Fruit fly (Drosophila melanogaster) ovary, adult (tissue): Measurements from ENCODE around the gene nudE.

Source experiments
- CG17801 ChIP-seq: fragments of 200-800 bp; optimal IDR thresholded peaks from 2 replicates; lab custom pipeline; 2019; ENCODE audit warnings: missing biosample characterization, mild to moderate bottlenecking, missing genetic modification characterization, moderate library complexity; ENCODE audit not compliant: partially characterized antibody

The nudE gene

dm6 chr3L:9899046-9899659 is at the start of gene nudE:
Gene nudE (plus strand): TSS chr3L:9899241.
- TF ChIP-seq CG17801 (GFP tag; lab: Kevin White, UChicago): peak; percentile 18

DNA sequence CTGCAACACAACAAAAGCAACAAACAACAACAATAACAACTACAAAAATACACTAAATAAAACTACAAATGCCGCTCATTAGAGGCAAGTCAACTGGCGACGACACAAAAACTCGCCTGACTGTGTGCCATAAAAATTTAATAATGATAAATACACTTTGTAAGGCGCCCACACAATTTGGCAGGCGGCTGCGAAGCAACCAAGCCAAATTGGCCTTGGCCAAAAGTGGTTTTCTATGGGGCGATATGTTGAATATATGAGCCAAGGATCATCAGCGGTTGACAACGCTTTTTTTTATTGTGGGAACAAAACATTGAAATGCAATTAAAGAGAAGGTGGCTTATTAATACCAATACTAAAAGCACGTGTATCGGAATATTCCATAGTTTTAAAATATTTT is 48.9 kb upstream of the nudE start:
- no peak for TF ChIP-seq CG17801 (GFP tag; lab: Kevin White, UChicago)

dm6 chr3L:9851000-9851671 is 47.9 kb upstream of the nudE start:
- TF ChIP-seq CG17801 (GFP tag; lab: Kevin White, UChicago): no peak

dm6 chr3L:9853140-9853746 is 45.8 kb upstream of the nudE start:
- no peak for TF ChIP-seq CG17801 (GFP tag; lab: Kevin White, UChicago)

DNA sequence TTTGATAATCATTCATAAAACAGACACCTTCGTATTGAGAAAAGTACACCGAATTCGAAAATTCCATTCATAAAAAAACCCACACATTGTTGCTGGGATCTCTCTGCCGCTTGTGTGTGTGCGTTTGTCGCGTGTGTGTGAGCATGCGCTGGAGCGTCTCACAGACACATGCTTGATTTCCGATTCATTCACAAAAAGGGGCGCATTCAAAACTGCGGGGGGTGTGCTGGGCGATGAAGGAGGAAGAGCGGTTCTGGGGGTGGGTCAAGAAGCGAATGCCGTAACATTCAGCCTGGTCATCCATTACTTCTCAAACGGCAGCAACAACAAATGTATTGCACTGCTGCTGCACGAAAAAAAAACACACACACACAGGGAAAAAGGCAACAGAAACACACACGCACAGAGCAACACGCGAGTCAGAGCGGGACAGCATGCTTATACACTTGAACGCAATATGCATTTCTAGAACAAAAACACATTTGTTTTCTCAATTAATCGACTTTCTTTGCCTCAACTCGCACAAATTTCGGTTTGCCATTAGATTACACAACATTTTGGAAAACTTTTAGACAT is 45.1 kb upstream of the nudE start:
- TF ChIP-seq CG17801 (GFP tag; lab: Kevin White, UChicago): no peak

- TF ChIP-seq CG17801 (GFP tag; lab: Kevin White, UChicago): peak; percentile 8
Measured at dm6 chr3L:9854583-9855519, 44.2 kb upstream of the nudE start, which contains the start of gene RasGAP1. Gene RasGAP1 (minus strand): TSS chr3L:9855285.

DNA sequence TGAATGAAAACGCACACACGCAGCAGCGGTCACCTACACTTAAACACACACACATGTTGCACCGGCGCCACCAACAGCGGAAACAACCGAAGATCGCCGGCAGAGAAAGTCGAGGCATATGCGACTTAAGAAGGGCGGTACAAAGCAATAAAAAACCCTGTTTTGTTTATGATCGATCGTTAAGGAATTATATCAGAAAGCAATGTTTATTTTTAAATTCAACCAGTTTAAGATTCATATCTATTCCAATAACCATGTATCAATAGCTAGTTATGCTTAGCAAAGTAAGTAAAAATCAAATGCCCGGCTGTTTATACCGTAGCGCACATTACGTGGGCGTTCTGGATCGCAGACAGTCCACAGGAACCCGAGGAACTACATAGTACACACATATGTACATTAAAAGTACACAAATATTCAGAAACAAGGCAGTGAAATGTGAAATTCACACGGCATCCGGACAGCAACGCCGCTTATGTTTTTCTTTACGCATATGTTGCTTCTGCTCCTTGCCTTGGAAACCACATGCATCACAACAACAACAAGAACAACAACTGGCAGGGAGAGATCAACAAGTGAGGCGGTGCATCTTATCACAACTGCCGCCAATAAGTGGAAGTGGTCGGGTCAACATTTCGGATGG is 43.1 kb upstream of the nudE start:
- peak; percentile 95 for TF ChIP-seq CG17801 (GFP tag; lab: Kevin White, UChicago)

DNA sequence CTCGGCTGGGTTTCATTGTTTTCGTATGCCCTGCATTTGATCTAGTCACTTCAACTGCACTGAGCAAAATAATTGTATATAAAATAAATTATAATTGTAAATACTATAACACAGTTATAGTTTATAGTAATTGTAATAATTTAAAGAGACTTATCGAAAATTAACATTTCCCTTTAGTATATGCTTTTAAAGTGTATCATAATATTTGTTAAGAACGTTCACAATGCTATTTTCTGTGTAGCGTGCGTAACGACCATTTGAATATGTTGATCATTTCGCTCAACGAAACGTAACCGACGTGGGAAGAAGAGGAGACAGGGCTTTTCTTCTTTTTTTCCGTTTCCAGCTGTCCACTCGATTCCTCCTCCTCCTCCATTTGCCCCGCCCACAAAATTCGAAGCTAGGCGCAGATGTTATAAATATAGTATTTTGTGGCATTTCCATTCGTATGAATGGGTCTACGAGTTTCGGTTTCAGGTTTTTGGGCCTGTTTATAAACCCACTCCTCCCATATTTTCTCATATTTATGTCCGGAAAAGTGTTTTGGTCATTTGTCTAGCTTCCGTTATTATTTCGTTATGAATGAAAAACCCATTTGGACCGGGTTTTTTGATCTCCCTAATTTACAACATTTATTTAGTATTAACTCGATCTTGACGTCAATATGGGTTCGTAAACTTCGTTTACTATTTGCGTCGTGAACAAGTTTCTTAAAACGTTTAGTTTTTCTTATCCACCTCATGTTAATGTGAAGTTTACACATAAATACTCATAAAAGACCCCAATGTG is 42.4 kb upstream of the nudE start:
- TF ChIP-seq CG17801 (GFP tag; lab: Kevin White, UChicago): peak; percentile 58

- TF ChIP-seq CG17801 (GFP tag; lab: Kevin White, UChicago): peak; percentile 24
Measured at dm6 chr3L:9859624-9860023, 39.4 kb upstream of the nudE start, which contains the start of gene CG10809. Gene CG10809 (minus strand): TSS chr3L:9859889.

DNA sequence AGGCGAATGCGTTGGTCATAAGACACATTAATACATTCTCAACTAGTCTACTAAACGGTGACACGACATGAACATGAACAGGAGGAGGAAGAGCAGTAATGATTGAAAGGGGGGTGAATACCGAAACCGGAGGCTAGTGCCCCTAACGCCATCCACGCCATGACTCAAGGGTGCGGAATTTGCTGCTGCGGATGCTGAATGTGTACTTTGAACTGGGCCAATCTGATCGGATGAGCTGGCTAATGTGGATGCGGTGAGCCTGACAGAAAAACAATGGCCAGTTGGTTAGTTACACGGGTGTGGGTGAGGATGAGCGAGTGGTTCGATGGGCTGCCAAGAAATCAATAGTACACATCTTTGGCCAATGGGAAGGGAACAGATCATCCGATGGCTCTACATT is 35.4 kb upstream of the nudE start:
- no peak for TF ChIP-seq CG17801 (GFP tag; lab: Kevin White, UChicago)

- TF ChIP-seq CG17801 (GFP tag; lab: Kevin White, UChicago): peak; percentile 4
Measured at dm6 chr3L:9864275-9865052, 34.6 kb upstream of the nudE start, which contains the start of the genes iPLA2-VIA and Ciz1. Gene iPLA2-VIA (minus strand): TSS chr3L:9864349. Gene Ciz1 (plus strand): TSS chr3L:9864639.

DNA sequence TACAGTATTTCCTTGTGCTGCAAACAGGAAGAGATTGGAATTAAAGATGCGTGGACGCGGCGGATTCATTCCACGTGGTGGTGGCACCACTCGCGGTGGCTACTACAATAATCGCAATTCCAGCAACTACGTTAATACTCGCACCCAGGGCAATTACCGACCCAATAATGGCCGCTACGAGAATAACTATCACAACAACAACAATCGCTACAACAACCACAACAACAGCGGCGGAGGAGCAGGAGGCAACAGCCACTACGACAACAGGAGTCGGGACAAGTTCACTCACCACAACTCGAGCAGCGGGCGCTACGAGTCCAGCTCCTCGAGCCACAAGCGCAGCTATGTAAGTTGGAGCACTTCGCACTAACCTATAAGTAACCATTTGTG is 34.0 kb upstream of the nudE start:
- TF ChIP-seq CG17801 (GFP tag; lab: Kevin White, UChicago): no peak
